Worm (Caenorhabditis elegans) whole organism, young adult: ENCODE results near the gene ceh-21.

Experiments used
- B0019.2 ChIP-seq: fragments of 200-800 bp; sonication (Bioruptor generic); conservative IDR thresholded peaks from 2 replicates; pipeline ENCODE4 v1.3.6; 2022; ENCODE audit warnings: missing genetic modification reagents, missing genetic modification characterization, missing compliant biosample characterization
- B0035.1 ChIP-seq: sonication (generic microtip); optimal IDR thresholded peaks from 2 replicates; lab custom pipeline; 2016; ENCODE audit warnings: missing genetic modification characterization, mild to moderate bottlenecking, missing compliant biosample characterization, missing genotype, missing genetic modification reagents
- C06A6.2 ChIP-seq: fragments of 200-800 bp; sonication (Bioruptor generic); conservative IDR thresholded peaks from 2 replicates; pipeline ENCODE4 v1.3.6; 2022; ENCODE audit warnings: missing genetic modification characterization, missing compliant biosample characterization
- D2030.7 ChIP-seq: fragments of 200-800 bp; sonication (Bioruptor generic); IDR thresholded peaks from 2 replicates; pipeline ENCODE4 v1.3.6; 2022; ENCODE audit warnings: missing genetic modification reagents, missing genetic modification characterization, missing compliant biosample characterization
- F22D6.2 ChIP-seq: sonication (generic microtip); optimal IDR thresholded peaks from 2 replicates; lab custom pipeline; 2016; ENCODE audit warnings: mild to moderate bottlenecking, missing genetic modification characterization, missing compliant biosample characterization
- F49E8.2 ChIP-seq: sonication (generic microtip); optimal IDR thresholded peaks from 3 replicates; lab custom pipeline; 2017; ENCODE audit warnings: missing genetic modification characterization, mild to moderate bottlenecking, missing compliant biosample characterization, antibody characterized with exemption, moderate library complexity; ENCODE audit not compliant: insufficient read depth
- F52B5.7 ChIP-seq: sonication (generic microtip); optimal IDR thresholded peaks from 2 replicates; lab custom pipeline; 2016; ENCODE audit warnings: mild to moderate bottlenecking, missing genetic modification characterization, missing compliant biosample characterization
- F55B11.4 ChIP-seq: sonication (generic microtip); optimal IDR thresholded peaks from 2 replicates; lab custom pipeline; 2016; ENCODE audit warnings: missing compliant biosample characterization, missing genetic modification characterization, borderline replicate concordance; ENCODE audit not compliant: insufficient read depth
- Y53G8AR.9 ChIP-seq: fragments of 200-800 bp; sonication (Bioruptor generic); conservative IDR thresholded peaks from 2 replicates; pipeline ENCODE4 v1.3.6; 2022; ENCODE audit warnings: missing genetic modification reagents, missing genetic modification characterization, missing compliant biosample characterization
- Y56A3A.18 ChIP-seq: fragments of 200-800 bp; sonication (Bioruptor generic); IDR thresholded peaks from 2 replicates; pipeline ENCODE4 v1.3.6; 2022; ENCODE audit warnings: missing genetic modification reagents, missing genetic modification characterization, missing compliant biosample characterization
- Y79H2A.3 ChIP-seq: fragments of 200-800 bp; sonication (Bioruptor generic); conservative IDR thresholded peaks from 2 replicates; pipeline ENCODE4 v1.3.6; 2022; ENCODE audit warnings: missing genetic modification reagents, missing genetic modification characterization, missing compliant biosample characterization
- Y95B8A.8 ChIP-seq: fragments of 200-800 bp; sonication (Bioruptor generic); IDR thresholded peaks from 2 replicates; pipeline ENCODE4 v1.3.6; 2022; ENCODE audit warnings: missing genetic modification reagents, missing genetic modification characterization, missing compliant biosample characterization
- ama-1 ChIP-seq, 3 experiments: fragments of 150-350 bp in 1 of 3; sonication (generic microtip) in 2 of 3; optimal IDR thresholded peaks; 2 replicates each; lab custom pipeline; 2014 to 2018; ENCODE audit warnings: missing biosample characterization in 2 of 3, missing genetic modification characterization in 2 of 3, missing genetic modification reagents in 2 of 3
- aptf-2 ChIP-seq: fragments of 200-800 bp; sonication (Bioruptor generic); conservative IDR thresholded peaks from 2 replicates; pipeline ENCODE4 v1.3.6; 2022; ENCODE audit warnings: missing genetic modification reagents, missing genetic modification characterization, missing compliant biosample characterization
- attf-3 ChIP-seq: fragments of 200-800 bp; sonication (Bioruptor generic); conservative IDR thresholded peaks from 2 replicates; pipeline ENCODE4 v1.3.6; 2022; ENCODE audit warnings: missing genetic modification reagents, missing genetic modification characterization, missing compliant biosample characterization
- ccch-3 ChIP-seq: fragments of 200-800 bp; sonication (Bioruptor generic); optimal IDR thresholded peaks from 2 replicates; lab custom pipeline; 2018; ENCODE audit warnings: mild to moderate bottlenecking, missing genetic modification characterization, missing compliant biosample characterization
- cebp-1 ChIP-seq, 2 experiments: fragments of 200-800 bp in 1 of 2; sonication (Bioruptor generic) in 1 of 2; sonication (generic microtip) in 1 of 2; IDR thresholded peaks in 1 of 2; optimal IDR thresholded peaks in 1 of 2; 2 replicates each; pipeline versions ENCODE4 v1.3.6 to Lab custom; 2017 to 2022; ENCODE audit warnings: missing compliant biosample characterization in 2 of 2, missing genetic modification characterization in 2 of 2, mild to moderate bottlenecking in 1 of 2, missing genetic modification reagents in 1 of 2, moderate library complexity in 1 of 2
- ceh-27 ChIP-seq: fragments of 200-800 bp; sonication (Bioruptor generic); optimal IDR thresholded peaks from 2 replicates; lab custom pipeline; 2018; ENCODE audit warnings: mild to moderate bottlenecking, missing genetic modification characterization, moderate library complexity, missing compliant biosample characterization
- ceh-79 ChIP-seq: sonication (generic microtip); optimal IDR thresholded peaks from 2 replicates; lab custom pipeline; 2017; ENCODE audit warnings: mild to moderate bottlenecking, missing genetic modification characterization, missing compliant biosample characterization
- ceh-91 ChIP-seq: fragments of 200-800 bp; sonication (Bioruptor generic); IDR thresholded peaks from 2 replicates; pipeline ENCODE4 v1.3.6; 2022; ENCODE audit warnings: missing genetic modification reagents, missing genetic modification characterization, missing compliant biosample characterization
- chd-7 ChIP-seq: sonication (generic microtip); optimal IDR thresholded peaks from 2 replicates; lab custom pipeline; 2016; ENCODE audit warnings: mild to moderate bottlenecking, missing genetic modification characterization, moderate library complexity, missing compliant biosample characterization
- egl-44 ChIP-seq: fragments of 200-800 bp; sonication (Bioruptor generic); IDR thresholded peaks from 2 replicates; pipeline ENCODE4 v1.3.6; 2022; ENCODE audit warnings: missing genetic modification reagents, missing genetic modification characterization, missing compliant biosample characterization
- egrh-3 ChIP-seq: fragments of 200-800 bp; sonication (Bioruptor generic); IDR thresholded peaks from 2 replicates; pipeline ENCODE4 v1.3.6; 2022; ENCODE audit warnings: missing genetic modification reagents, missing genetic modification characterization, missing compliant biosample characterization
- gei-17 ChIP-seq: fragments of 200-800 bp; sonication (Bioruptor generic); optimal IDR thresholded peaks from 2 replicates; lab custom pipeline; 2018; ENCODE audit warnings: mild to moderate bottlenecking, missing genetic modification characterization, missing compliant biosample characterization
- hlh-26 ChIP-seq: fragments of 200-800 bp; sonication (Bioruptor generic); conservative IDR thresholded peaks from 2 replicates; pipeline ENCODE4 v1.3.6; 2022; ENCODE audit warnings: missing genetic modification reagents, missing genetic modification characterization, missing compliant biosample characterization
- hmg-1.2 ChIP-seq: fragments of 200-800 bp; sonication (Bioruptor generic); IDR thresholded peaks from 2 replicates; pipeline ENCODE4 v1.3.6; 2022; ENCODE audit warnings: missing genetic modification reagents, missing genetic modification characterization, missing compliant biosample characterization
- hmg-20 ChIP-seq: fragments of 200-800 bp; sonication (Bioruptor generic); IDR thresholded peaks from 2 replicates; pipeline ENCODE4 v1.3.6; 2022; ENCODE audit warnings: missing genetic modification reagents, missing genetic modification characterization, missing compliant biosample characterization
- hrde-1 ChIP-seq: sonication (generic microtip); optimal IDR thresholded peaks from 2 replicates; lab custom pipeline; 2016; ENCODE audit warnings: missing genetic modification characterization, mild to moderate bottlenecking, missing compliant biosample characterization, moderate library complexity, missing genotype, missing genetic modification reagents, borderline replicate concordance
- lsy-27 ChIP-seq: sonication (generic microtip); optimal IDR thresholded peaks from 2 replicates; lab custom pipeline; 2017; ENCODE audit warnings: missing genetic modification characterization, mild to moderate bottlenecking, missing compliant biosample characterization, antibody characterized with exemption, missing genotype, borderline replicate concordance; ENCODE audit not compliant: insufficient read depth
- madf-10 ChIP-seq: sonication (generic microtip); optimal IDR thresholded peaks from 2 replicates; lab custom pipeline; 2016; ENCODE audit warnings: mild to moderate bottlenecking, missing genetic modification characterization, missing compliant biosample characterization
- mes-4 ChIP-seq: sonication (generic microtip); optimal IDR thresholded peaks from 2 replicates; lab custom pipeline; 2016; ENCODE audit warnings: missing genotype, missing genetic modification characterization, missing compliant biosample characterization
- nfyb-1 ChIP-seq: fragments of 200-800 bp; sonication (Bioruptor generic); IDR thresholded peaks from 2 replicates; pipeline ENCODE4 v1.3.6; 2022; ENCODE audit warnings: missing genetic modification reagents, missing genetic modification characterization, missing compliant biosample characterization
- nhr-120 ChIP-seq: fragments of 200-800 bp; sonication (Bioruptor generic); IDR thresholded peaks from 2 replicates; pipeline ENCODE4 v1.3.6; 2022; ENCODE audit warnings: missing genetic modification characterization, missing compliant biosample characterization
- nhr-80 ChIP-seq: sonication (generic microtip); optimal IDR thresholded peaks from 2 replicates; lab custom pipeline; 2016; ENCODE audit warnings: missing genetic modification characterization, missing compliant biosample characterization
- nhr-90 ChIP-seq: sonication (generic microtip); optimal IDR thresholded peaks from 2 replicates; lab custom pipeline; 2016; ENCODE audit warnings: missing genotype, mild to moderate bottlenecking, missing genetic modification characterization, missing compliant biosample characterization
- pha-4 ChIP-seq: fragments of 150-350 bp; sonication (generic microtip); optimal IDR thresholded peaks from 2 replicates; lab custom pipeline; 2014; ENCODE audit warnings: missing biosample characterization, missing genetic modification reagents, missing genetic modification characterization
- rcor-1 ChIP-seq: fragments of 200-800 bp; sonication (Bioruptor generic); IDR thresholded peaks from 2 replicates; pipeline ENCODE4 v1.3.6; 2022; ENCODE audit warnings: missing genetic modification reagents, missing genetic modification characterization, missing compliant biosample characterization
- rpc-1 ChIP-seq, 2 experiments: fragments of 150-350 bp in 1 of 2; sonication (generic microtip) in 1 of 2; optimal IDR thresholded peaks; 2 replicates each; lab custom pipeline; 2014 to 2018; ENCODE audit warnings: missing biosample characterization in 1 of 2, missing genetic modification characterization in 1 of 2, missing genetic modification reagents in 1 of 2, missing genotype in 1 of 2
- sdz-38 ChIP-seq: sonication (generic microtip); optimal IDR thresholded peaks from 2 replicates; lab custom pipeline; 2016; ENCODE audit warnings: missing genotype, missing genetic modification characterization, missing compliant biosample characterization
- sea-2 ChIP-seq: fragments of 200-800 bp; sonication (Bioruptor generic); IDR thresholded peaks from 2 replicates; pipeline ENCODE4 v1.3.6; 2022; ENCODE audit warnings: missing genetic modification characterization, missing compliant biosample characterization
- somi-1 ChIP-seq: fragments of 200-800 bp; sonication (Bioruptor generic); optimal IDR thresholded peaks from 2 replicates; lab custom pipeline; 2018; ENCODE audit warnings: mild to moderate bottlenecking, missing genetic modification characterization, missing compliant biosample characterization
- tlf-1 ChIP-seq: fragments of 200-800 bp; sonication (Bioruptor generic); optimal IDR thresholded peaks from 2 replicates; lab custom pipeline; 2018; ENCODE audit warnings: mild to moderate bottlenecking, missing genetic modification characterization, missing compliant biosample characterization
- unc-62 ChIP-seq: fragments of 150-350 bp; optimal IDR thresholded peaks from 2 replicates; lab custom pipeline; 2014; ENCODE audit warnings: missing biosample characterization, missing genetic modification reagents, missing genetic modification characterization
- xnd-1 ChIP-seq: sonication (generic microtip); optimal IDR thresholded peaks from 2 replicates; lab custom pipeline; 2016; ENCODE audit warnings: missing genotype, missing genetic modification reagents, missing genetic modification characterization, missing compliant biosample characterization
- ztf-18 ChIP-seq: sonication (generic microtip); optimal IDR thresholded peaks from 2 replicates; lab custom pipeline; 2016; ENCODE audit warnings: missing genotype, mild to moderate bottlenecking, missing genetic modification characterization, missing compliant biosample characterization
- ztf-26 ChIP-seq: sonication (generic microtip); optimal IDR thresholded peaks from 2 replicates; lab custom pipeline; 2017; ENCODE audit warnings: missing genetic modification characterization, missing compliant biosample characterization
- ztf-28 ChIP-seq: fragments of 200-800 bp; sonication (Bioruptor generic); IDR thresholded peaks from 2 replicates; pipeline ENCODE4 v1.3.6; 2022; ENCODE audit warnings: missing genetic modification reagents, missing genetic modification characterization, missing compliant biosample characterization

Gene ceh-21

ce11 chrX:1837703-1838102, 14.8 kb downstream of the ceh-21 start (continued):
- TF ChIP-seq F52B5.7 (tag; lab: Kevin White, UChicago) (peak; percentile 71), sdz-38 (tag; lab: Kevin White, UChicago) (no peak), Y53G8AR.9 (GFP tag; lab: Robert Waterston, UW) (peak; percentile 28; the same call in 1 of the 2 replicates), ztf-18 (tag; lab: Kevin White, UChicago) (peak; percentile 61), hlh-26 (GFP tag; lab: Robert Waterston, UW) (no peak), F49E8.2 (tag; lab: Kevin White, UChicago) (peak; percentile 31), ceh-27 (GFP tag; lab: Kevin White, UChicago) (peak; percentile 50), F55B11.4 (no peak), nhr-90 (tag; lab: Kevin White, UChicago) (peak; percentile 88), nfyb-1 (GFP tag; lab: Robert Waterston, UW) (peak; percentile 70; the same call in 1 of the 2 replicates), pha-4 (tag; lab: Kevin White, UChicago) (no peak), hmg-20 (GFP tag; lab: Robert Waterston, UW) (0 out of 2 replicates have a peak, but pooled peaks have one; percentile 14), unc-62 (GFP tag; lab: Kevin White, UChicago) (no peak), rcor-1 (GFP tag; lab: Robert Waterston, UW) (peak; percentile 64), aptf-2 (GFP tag; lab: Robert Waterston, UW) (no peak), ztf-26 (peak; percentile 64), F22D6.2 (tag; lab: Kevin White, UChicago) (peak; percentile 23), ama-1 (optimal IDR thresholded peaks at IDR 0.05; lab: Kevin White, UChicago) (no peak), ama-1 (GFP tag; optimal IDR thresholded peaks at IDR 0.05; lab: Kevin White, UChicago) (peak; percentile 0 to 86), attf-3 (GFP tag; lab: Robert Waterston, UW) (no peak), Y56A3A.18 (GFP tag; lab: Robert Waterston, UW) (peak; percentile 76), ztf-28 (GFP tag; lab: Robert Waterston, UW) (0 out of 2 replicates have a peak, but pooled peaks have one; percentile 64), hrde-1 (peak; percentile 40), ccch-3 (GFP tag; lab: Kevin White, UChicago) (no peak), D2030.7 (peak; percentile 67), C06A6.2 (GFP tag; lab: Robert Waterston, UW) (no peak), gei-17 (peak; percentile 47), somi-1 (GFP tag; lab: Kevin White, UChicago) (peak; percentile 50), nhr-120 (no peak), B0019.2 (GFP tag; lab: Robert Waterston, UW) (no peak), lsy-27 (no peak), hmg-1.2 (GFP tag; lab: Robert Waterston, UW) (peak; percentile 78), Y79H2A.3 (no peak), tlf-1 (GFP tag; lab: Kevin White, UChicago) (peak; percentile 31), nhr-80 (peak; percentile 2), Y95B8A.8 (GFP tag; lab: Robert Waterston, UW) (peak; percentile 60; the same call in 1 of the 2 replicates), madf-10 (tag; lab: Kevin White, UChicago) (peak; percentile 69), egl-44 (GFP tag; lab: Robert Waterston, UW) (peak; percentile 71; the same call in 1 of the 2 replicates), egrh-3 (GFP tag; lab: Robert Waterston, UW) (peak; percentile 59), chd-7 (tag; lab: Kevin White, UChicago) (peak; percentile 69), ceh-79 (tag; lab: Kevin White, UChicago) (peak; percentile 68), rpc-1 (optimal IDR thresholded peaks at IDR 0.05; lab: Kevin White, UChicago) (peak; percentile 91), rpc-1 (tag; optimal IDR thresholded peaks at IDR 0.05; lab: Kevin White, UChicago) (peak; percentile 98), ceh-91 (no peak), B0035.1 (peak; percentile 56), xnd-1 (tag; lab: Kevin White, UChicago) (no peak), cebp-1 (GFP tag; IDR thresholded peaks at IDR 0.05; lab: Robert Waterston, UW) (no peak), cebp-1 (tag; optimal IDR thresholded peaks at IDR 0.05; lab: Kevin White, UChicago) (no peak), sea-2 (GFP tag; lab: Robert Waterston, UW) (no peak), mes-4 (tag; lab: Kevin White, UChicago) (peak; percentile 43)
